Fruit fly (Drosophila melanogaster): ENCODE measurements around the gene CG4338.

- TF ChIP-seq insv (optimal IDR thresholded peaks at IDR 0.05) (no peak), ttk (optimal IDR thresholded peaks at IDR 0.05) (no peak), Myc (optimal IDR thresholded peaks at IDR 0.05) (no peak), psq (optimal IDR thresholded peaks at IDR 0.05) (no peak), h (optimal IDR thresholded peaks at IDR 0.05) (no peak), Sin3A (optimal IDR thresholded peaks at IDR 0.05) (no peak)
Measured at dm6 chr3R:15288802-15289201, 13.5 kb downstream of the CG4338 start.
